Worm (Caenorhabditis elegans): ENCODE results near the gene F56D5.6.

The F56D5.6 gene

DNA sequence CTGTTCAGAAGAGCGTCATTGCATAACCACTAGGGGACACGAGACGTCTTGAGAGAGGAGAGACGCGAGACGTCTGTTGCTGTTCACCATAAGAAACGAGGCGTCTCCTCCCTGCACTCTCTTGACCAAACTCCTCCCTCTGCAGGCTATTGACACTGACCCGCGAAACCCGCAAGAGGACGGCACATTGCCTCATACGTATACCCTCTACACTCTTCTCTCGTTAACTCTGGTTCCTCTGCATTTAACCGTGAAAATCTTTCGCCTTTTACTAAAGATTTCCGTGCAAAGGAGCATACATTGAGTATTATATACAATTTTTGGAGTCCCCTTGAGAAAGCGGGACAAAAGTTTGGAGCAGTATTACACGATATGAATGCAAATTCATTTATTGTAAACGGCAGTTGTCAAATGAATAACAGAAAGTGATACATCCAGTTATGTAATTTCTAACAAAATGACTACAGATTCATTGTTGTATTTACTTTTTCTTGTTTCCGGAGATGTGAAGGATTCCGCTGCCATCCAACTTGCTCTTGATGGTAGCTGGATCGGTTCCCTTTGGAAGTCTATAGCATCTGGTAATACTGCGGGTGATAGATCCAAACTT, 42.8 kb downstream of the F56D5.6 start:
- peak; percentile 89 for TF ChIP-seq fos-1 (tag; optimal IDR thresholded peaks at IDR 0.05)
- TF ChIP-seq zip-4 (GFP tag; optimal IDR thresholded peaks at IDR 0.05), result peak; percentile 79
- peak; percentile 87 for TF ChIP-seq fkh-10 (GFP tag; optimal IDR thresholded peaks at IDR 0.05)
- TF ChIP-seq C16A3.4 (tag; optimal IDR thresholded peaks at IDR 0.05), result peak; percentile 92
- TF ChIP-seq snpc-4 (tag; optimal IDR thresholded peaks at IDR 0.05), result peak; percentile 99
- TF ChIP-seq nhr-47 (tag; optimal IDR thresholded peaks at IDR 0.05), result peak; percentile 97
- TF ChIP-seq nhr-11 (tag; optimal IDR thresholded peaks at IDR 0.05), result peak; percentile 50
- no peak for TF ChIP-seq nhr-12 (tag; optimal IDR thresholded peaks at IDR 0.05)
- peak; percentile 94 for TF ChIP-seq fkh-8 (tag; optimal IDR thresholded peaks at IDR 0.05)
- peak; percentile 88 for TF ChIP-seq mab-9 (GFP tag; IDR thresholded peaks at IDR 0.05)
- TF ChIP-seq pax-3 (tag; optimal IDR thresholded peaks at IDR 0.05), result peak; percentile 85
- peak in 4 of 6 experiments; percentile 41 to 80 (median 65) for TF ChIP-seq elt-3 (tag; optimal IDR thresholded peaks at IDR 0.05)
- TF ChIP-seq nhr-84 (tag; optimal IDR thresholded peaks at IDR 0.05), result no peak
- no peak for TF ChIP-seq nhr-28 (tag; optimal IDR thresholded peaks at IDR 0.05)
- no peak for TF ChIP-seq pqm-1 (tag; optimal IDR thresholded peaks at IDR 0.05)
- TF ChIP-seq rnt-1 (tag; optimal IDR thresholded peaks at IDR 0.05), result peak; percentile 94
- TF ChIP-seq mdl-1 (tag; optimal IDR thresholded peaks at IDR 0.05), result peak in 1 of 2 experiments; percentile 91
- TF ChIP-seq skn-1 (tag; optimal IDR thresholded peaks at IDR 0.05), result peak; percentile 78
- TF ChIP-seq vab-15 (tag; optimal IDR thresholded peaks at IDR 0.05), result peak; percentile 48
- TF ChIP-seq sox-4 (tag; optimal IDR thresholded peaks at IDR 0.05), result peak; percentile 80
- peak; percentile 56 to 78 (median 70) for TF ChIP-seq dpl-1 (GFP tag; optimal IDR thresholded peaks at IDR 0.05)
- TF ChIP-seq nhr-237 (tag; optimal IDR thresholded peaks at IDR 0.05), result peak; percentile 87
- no peak for TF ChIP-seq sptf-1 (tag; optimal IDR thresholded peaks at IDR 0.05)
- peak; percentile 97 for TF ChIP-seq nhr-85 (tag)
- peak; percentile 22 for TF ChIP-seq aha-1 (tag; optimal IDR thresholded peaks at IDR 0.05)
- TF ChIP-seq ztf-11 (tag; optimal IDR thresholded peaks at IDR 0.05), result peak in 1 of 2 experiments; percentile 89
- peak; percentile 96 for TF ChIP-seq nhr-19 (GFP tag; conservative IDR thresholded peaks at IDR 0.05)
- TF ChIP-seq lir-3 (tag; optimal IDR thresholded peaks at IDR 0.05; ENCODE audit: poor library complexity), result peak; percentile 72
- TF ChIP-seq lsy-2 (tag; optimal IDR thresholded peaks at IDR 0.05), result peak; percentile 87 to 90
- TF ChIP-seq dsc-1 (tag; optimal IDR thresholded peaks at IDR 0.05), result peak; percentile 95
- peak; percentile 96 for TF ChIP-seq xbp-1 (tag; optimal IDR thresholded peaks at IDR 0.05)
- no peak for TF ChIP-seq hlh-4 (tag; optimal IDR thresholded peaks at IDR 0.05)
- TF ChIP-seq ceh-63 (GFP tag; optimal IDR thresholded peaks at IDR 0.05), result no peak
- TF ChIP-seq unc-62 (GFP tag; optimal IDR thresholded peaks at IDR 0.05), result peak; percentile 40
- TF ChIP-seq efl-1 (optimal IDR thresholded peaks at IDR 0.05), result peak; percentile 83 to 84
- TF ChIP-seq efl-1 (GFP tag; optimal IDR thresholded peaks at IDR 0.05 in 1 of 2), result peak; percentile 70 to 97
- peak; percentile 93 for TF ChIP-seq unc-86 (tag; optimal IDR thresholded peaks at IDR 0.05)
- peak; percentile 47 for TF ChIP-seq mef-2 (tag; optimal IDR thresholded peaks at IDR 0.05)
- TF ChIP-seq ceh-82 (tag; optimal IDR thresholded peaks at IDR 0.05), result peak; percentile 74 to 87 (median 85)
- TF ChIP-seq unc-30 (tag; optimal IDR thresholded peaks at IDR 0.05), result no peak
- peak; percentile 57 for TF ChIP-seq hlh-17 (GFP tag; optimal IDR thresholded peaks at IDR 0.05; ENCODE audit: borderline replicate concordance)
- TF ChIP-seq elt-2 (tag; optimal IDR thresholded peaks at IDR 0.05), result peak; percentile 84
- TF ChIP-seq C34B4.2 (tag; optimal IDR thresholded peaks at IDR 0.05), result no peak
- TF ChIP-seq jun-1 (tag; optimal IDR thresholded peaks at IDR 0.05), result peak; percentile 95
- TF ChIP-seq nhr-71 (tag; optimal IDR thresholded peaks at IDR 0.05), result peak; percentile 97
- peak; percentile 52 to 79 for TF ChIP-seq egl-27 (tag; optimal IDR thresholded peaks at IDR 0.05)
- peak; percentile 84 for TF ChIP-seq isw-1 (GFP tag; IDR thresholded peaks at IDR 0.05)
- TF ChIP-seq lin-14 (GFP tag; optimal IDR thresholded peaks at IDR 0.05), result peak; percentile 99
- TF ChIP-seq ces-1 (GFP tag; optimal IDR thresholded peaks at IDR 0.05), result no peak
- 0 out of 2 replicates have a peak, but pooled peaks have one; percentile 19 for TF ChIP-seq unc-98 (GFP tag; IDR thresholded peaks at IDR 0.05)
- peak; percentile 93 for TF ChIP-seq egl-13 (tag; optimal IDR thresholded peaks at IDR 0.05)
- peak; percentile 98 for TF ChIP-seq ama-1 (optimal IDR thresholded peaks at IDR 0.05)

Measured in whole organism, L1 larva.